Fruit fly (Drosophila melanogaster) whole organism, embryonic: ENCODE measurements around the gene CRIF.
A peak's percentile ranks its signal among the peaks of the same experiment; 100 is the strongest.

Source experiments
- B-H1 ChIP-seq: fragments of 200-800 bp; sonication (Bioruptor generic); IDR thresholded peaks from 3 replicates; pipeline ENCODE4 v1.3.6; 2022; ENCODE audit warnings: missing biosample characterization, missing genetic modification characterization
- BEAF-32 ChIP-seq: fragments of 200-800 bp; sonication (Bioruptor generic); optimal IDR thresholded peaks from 3 replicates; lab custom pipeline; 2017; ENCODE audit warnings: missing biosample characterization, missing genetic modification characterization, mild to moderate bottlenecking, moderate library complexity, missing genetic modification reagents
- BtbVII ChIP-seq: fragments of 200-800 bp; sonication (Bioruptor generic); optimal IDR thresholded peaks from 3 replicates; lab custom pipeline; 2017; ENCODE audit warnings: missing biosample characterization, mild to moderate bottlenecking, missing genetic modification characterization
- CG10209 ChIP-seq: fragments of 200-800 bp; sonication (Bioruptor generic); optimal IDR thresholded peaks from 3 replicates; lab custom pipeline; 2017; ENCODE audit warnings: missing biosample characterization, mild to moderate bottlenecking, missing genetic modification characterization, missing genetic modification reagents
- CG14050 ChIP-seq: fragments of 200-800 bp; sonication (Bioruptor generic); IDR thresholded peaks from 3 replicates; pipeline ENCODE4 v1.3.6; 2022; ENCODE audit warnings: missing biosample characterization, missing genetic modification characterization
- CG15011 ChIP-seq: fragments of 200-800 bp; sonication (Bioruptor generic); optimal IDR thresholded peaks from 3 replicates; lab custom pipeline; 2018; ENCODE audit warnings: missing biosample characterization, mild to moderate bottlenecking, missing genetic modification characterization
- CG17802 ChIP-seq: fragments of 200-800 bp; sonication (Bioruptor generic); optimal IDR thresholded peaks from 2 replicates; lab custom pipeline; 2018; ENCODE audit warnings: missing biosample characterization, mild to moderate bottlenecking, missing genetic modification characterization, moderate library complexity
- CG6175 ChIP-seq: fragments of 200-800 bp; sonication (Bioruptor generic); IDR thresholded peaks from 3 replicates; pipeline ENCODE4 v1.3.6; 2022; ENCODE audit warnings: missing biosample characterization, missing genetic modification characterization
- CG6254 ChIP-seq: fragments of 200-800 bp; sonication (Bioruptor generic); optimal IDR thresholded peaks from 3 replicates; lab custom pipeline; 2017; ENCODE audit warnings: mild to moderate bottlenecking, missing biosample characterization, missing genetic modification reagents, missing genetic modification characterization
- CG6765 ChIP-seq: fragments of 200-800 bp; sonication (Bioruptor generic); optimal IDR thresholded peaks from 3 replicates; lab custom pipeline; 2017; ENCODE audit warnings: missing biosample characterization, mild to moderate bottlenecking, missing genetic modification characterization
- CG7357 ChIP-seq: fragments of 200-800 bp; sonication (Bioruptor generic); IDR thresholded peaks from 3 replicates; pipeline ENCODE4 v1.3.6; 2022; ENCODE audit warnings: missing biosample characterization, missing genetic modification characterization
- CG8359 ChIP-seq: fragments of 200-800 bp; sonication (Bioruptor generic); optimal IDR thresholded peaks from 2 replicates; lab custom pipeline; 2017; ENCODE audit warnings: missing biosample characterization, mild to moderate bottlenecking, missing genetic modification characterization, borderline replicate concordance
- CG9437 ChIP-seq: fragments of 200-800 bp; sonication (Bioruptor generic); optimal IDR thresholded peaks from 2 replicates; lab custom pipeline; 2018; ENCODE audit warnings: missing biosample characterization, mild to moderate bottlenecking, missing genetic modification characterization
- CG9797 ChIP-seq: fragments of 200-800 bp; sonication (Bioruptor generic); optimal IDR thresholded peaks from 3 replicates; lab custom pipeline; 2018; ENCODE audit warnings: missing biosample characterization, mild to moderate bottlenecking, missing genetic modification characterization
- CTCF ChIP-seq: fragments of 200-800 bp; sonication (Bioruptor generic); optimal IDR thresholded peaks from 2 replicates; lab custom pipeline; 2017; ENCODE audit warnings: missing biosample characterization, mild to moderate bottlenecking, missing genetic modification characterization, moderate library complexity
- D19A ChIP-seq: fragments of 200-800 bp; optimal IDR thresholded peaks from 3 replicates; lab custom pipeline; 2019; ENCODE audit warnings: missing biosample characterization, mild to moderate bottlenecking, missing genetic modification characterization, moderate library complexity
- Dad ChIP-seq: fragments of 200-800 bp; sonication (Bioruptor generic); optimal IDR thresholded peaks from 3 replicates; lab custom pipeline; 2016; ENCODE audit warnings: missing biosample characterization, missing genetic modification characterization
- E2f2 ChIP-seq: fragments of 200-800 bp; sonication (Bioruptor generic); IDR thresholded peaks from 2 replicates; pipeline ENCODE4 v1.3.6; 2022; ENCODE audit warnings: missing biosample characterization, missing genetic modification characterization
- Eip74EF ChIP-seq, 2 experiments: fragments of 200-800 bp in 1 of 2; fragments of >200 bp in 1 of 2; sonication (Bioruptor generic) in 1 of 2; optimal IDR thresholded peaks; 2 replicates each; lab custom pipeline; 2017 to 2019; ENCODE audit warnings: missing biosample characterization in 2 of 2, missing genetic modification characterization in 2 of 2, mild to moderate bottlenecking in 1 of 2, moderate library complexity in 1 of 2
- Gsc ChIP-seq: fragments of 200-800 bp; sonication (Bioruptor generic); IDR thresholded peaks from 2 replicates; pipeline ENCODE4 v1.3.6; 2022; ENCODE audit warnings: missing biosample characterization, missing genetic modification characterization
- HLHmδ ChIP-seq: fragments of 200-800 bp; sonication (Bioruptor generic); optimal IDR thresholded peaks from 2 replicates; lab custom pipeline; 2018; ENCODE audit warnings: missing biosample characterization, mild to moderate bottlenecking, missing genetic modification characterization, moderate library complexity
- Hmr ChIP-seq: fragments of 200-800 bp; sonication (Bioruptor generic); optimal IDR thresholded peaks from 3 replicates; lab custom pipeline; 2017; ENCODE audit warnings: mild to moderate bottlenecking, missing biosample characterization, missing genetic modification reagents, missing genetic modification characterization
- Hmx ChIP-seq: fragments of 200-800 bp; sonication (Bioruptor generic); optimal IDR thresholded peaks from 2 replicates; lab custom pipeline; 2016; ENCODE audit warnings: missing biosample characterization, missing genetic modification characterization
- Hr3 ChIP-seq: fragments of 200-800 bp; sonication (Bioruptor generic); optimal IDR thresholded peaks from 3 replicates; lab custom pipeline; 2016; ENCODE audit warnings: missing biosample characterization, missing genetic modification characterization
- Hr39 ChIP-seq: fragments of >200 bp; optimal IDR thresholded peaks from 2 replicates; lab custom pipeline; 2017
- MBD-R2 ChIP-seq: fragments of 200-800 bp; sonication (Bioruptor generic); IDR thresholded peaks from 2 replicates; pipeline ENCODE4 v1.3.6; 2022; ENCODE audit warnings: missing biosample characterization, missing genetic modification characterization
- NC2α ChIP-seq: fragments of 200-800 bp; sonication (Bioruptor generic); optimal IDR thresholded peaks from 2 replicates; lab custom pipeline; 2016; ENCODE audit warnings: missing biosample characterization, missing genetic modification characterization
- NFAT ChIP-seq: fragments of 200-800 bp; sonication (Bioruptor generic); IDR thresholded peaks from 2 replicates; pipeline ENCODE4 v1.3.6; 2022; ENCODE audit warnings: missing biosample characterization, missing genetic modification characterization
- Taf1 ChIP-seq: fragments of 200-800 bp; sonication (Bioruptor generic); IDR thresholded peaks from 2 replicates; pipeline ENCODE4 v1.3.6; 2022; ENCODE audit warnings: missing biosample characterization, missing genetic modification characterization
- Trl ChIP-seq, 3 experiments: fragments of >200 bp in 2 of 3; fragments of 200-800 bp in 1 of 3; sonication (Bioruptor generic) in 1 of 3; optimal IDR thresholded peaks; 2 replicates in 1 of 3; 3 replicates in 2 of 3; lab custom pipeline; 2016 to 2017; ENCODE audit warnings: missing biosample characterization in 1 of 3, missing genetic modification characterization in 1 of 3
- al ChIP-seq: fragments of 200-800 bp; sonication (Bioruptor generic); IDR thresholded peaks from 2 replicates; pipeline ENCODE4 v1.3.6; 2022; ENCODE audit warnings: missing biosample characterization, missing genetic modification characterization
- ap ChIP-seq: fragments of 200-800 bp; sonication (Bioruptor generic); IDR thresholded peaks from 2 replicates; pipeline ENCODE4 v1.3.6; 2022; ENCODE audit warnings: missing biosample characterization, missing genetic modification characterization
- az2 ChIP-seq: fragments of 200-800 bp; sonication (Bioruptor generic); optimal IDR thresholded peaks from 3 replicates; lab custom pipeline; 2016; ENCODE audit warnings: missing biosample characterization, missing genetic modification characterization
- cg ChIP-seq: fragments of 200-800 bp; sonication (Bioruptor generic); optimal IDR thresholded peaks from 3 replicates; lab custom pipeline; 2019; ENCODE audit warnings: missing biosample characterization, mild to moderate bottlenecking, missing genetic modification characterization, moderate library complexity
- chif ChIP-seq, 2 experiments: fragments of 200-800 bp; sonication (Bioruptor generic); optimal IDR thresholded peaks; 3 replicates each; lab custom pipeline; 2016; ENCODE audit warnings: missing biosample characterization in 2 of 2, missing genetic modification characterization in 2 of 2
- chn ChIP-seq: fragments of 200-800 bp; sonication (Bioruptor generic); optimal IDR thresholded peaks from 2 replicates; lab custom pipeline; 2016; ENCODE audit warnings: missing biosample characterization, missing genetic modification characterization
- emc ChIP-seq: fragments of 200-800 bp; sonication (Bioruptor generic); optimal IDR thresholded peaks from 2 replicates; lab custom pipeline; 2016; ENCODE audit warnings: missing biosample characterization, missing genetic modification characterization
- eyg ChIP-seq: fragments of 200-800 bp; sonication (Bioruptor generic); optimal IDR thresholded peaks from 3 replicates; lab custom pipeline; 2016; ENCODE audit warnings: missing biosample characterization, missing genetic modification characterization
- insv ChIP-seq, 2 experiments: fragments of 200-800 bp; sonication (Bioruptor generic); optimal IDR thresholded peaks; 3 replicates each; lab custom pipeline; 2016 to 2018; ENCODE audit warnings: missing biosample characterization in 2 of 2, missing genetic modification characterization in 2 of 2
- jigr1 ChIP-seq: fragments of 200-800 bp; sonication (Bioruptor generic); IDR thresholded peaks from 3 replicates; pipeline ENCODE4 v1.3.6; 2022; ENCODE audit warnings: missing biosample characterization, missing genetic modification characterization
- knrl ChIP-seq: fragments of 200-800 bp; sonication (Bioruptor generic); IDR thresholded peaks from 3 replicates; pipeline ENCODE4 v1.3.6; 2022; ENCODE audit warnings: missing biosample characterization, missing genetic modification characterization; ENCODE audit not compliant: partially characterized antibody
- mirr ChIP-seq: fragments of 200-800 bp; sonication (Bioruptor generic); optimal IDR thresholded peaks from 3 replicates; lab custom pipeline; 2018; ENCODE audit warnings: missing biosample characterization, mild to moderate bottlenecking, missing genetic modification characterization
- pan ChIP-seq, 4 experiments: fragments of >200 bp in 3 of 4; fragments of 200-800 bp in 1 of 4; sonication (Bioruptor generic) in 1 of 4; optimal IDR thresholded peaks in 3 of 4; IDR thresholded peaks in 1 of 4; 2 replicates each; pipeline versions ENCODE4 v1.3.6 to Lab custom; 2017 to 2022; ENCODE audit warnings: missing biosample characterization in 2 of 4, missing genetic modification characterization in 2 of 4, mixed read lengths in 1 of 4
- pho ChIP-seq: fragments of 200-800 bp; sonication (Bioruptor generic); optimal IDR thresholded peaks from 2 replicates; lab custom pipeline; 2016; ENCODE audit warnings: missing biosample characterization, missing genetic modification characterization
- prd ChIP-seq, 3 experiments: fragments of >200 bp in 2 of 3; fragments of 200-800 bp in 1 of 3; sonication (Bioruptor generic) in 1 of 3; optimal IDR thresholded peaks in 2 of 3; IDR thresholded peaks in 1 of 3; 2 replicates in 2 of 3; 3 replicates in 1 of 3; pipeline versions ENCODE4 v1.3.6 to Lab custom; 2017 to 2022; ENCODE audit warnings: missing biosample characterization in 1 of 3, missing genetic modification characterization in 1 of 3
- pzg ChIP-seq: fragments of 200-800 bp; sonication (Bioruptor generic); optimal IDR thresholded peaks from 3 replicates; lab custom pipeline; 2018; ENCODE audit warnings: missing biosample characterization, mild to moderate bottlenecking, missing genetic modification characterization, moderate library complexity
- run ChIP-seq: fragments of 200-800 bp; sonication (Bioruptor generic); optimal IDR thresholded peaks from 3 replicates; lab custom pipeline; 2018; ENCODE audit warnings: missing biosample characterization, mild to moderate bottlenecking, missing genetic modification characterization
- sob ChIP-seq: fragments of 200-800 bp; sonication (Bioruptor generic); IDR thresholded peaks from 2 replicates; pipeline ENCODE4 v1.3.6; 2022; ENCODE audit warnings: missing biosample characterization, missing genetic modification characterization
- sqz ChIP-seq: fragments of 200-800 bp; sonication (Bioruptor generic); optimal IDR thresholded peaks from 3 replicates; lab custom pipeline; 2018; ENCODE audit warnings: missing biosample characterization, mild to moderate bottlenecking, missing genetic modification characterization
- stwl ChIP-seq: fragments of 200-800 bp; sonication (Bioruptor generic); optimal IDR thresholded peaks from 3 replicates; lab custom pipeline; 2018; ENCODE audit warnings: missing biosample characterization, mild to moderate bottlenecking, missing genetic modification characterization, moderate library complexity
- trem ChIP-seq: fragments of 200-800 bp; optimal IDR thresholded peaks from 3 replicates; lab custom pipeline; 2019; ENCODE audit warnings: missing biosample characterization, mild to moderate bottlenecking, missing genetic modification characterization, moderate library complexity

The CRIF gene

DNA sequence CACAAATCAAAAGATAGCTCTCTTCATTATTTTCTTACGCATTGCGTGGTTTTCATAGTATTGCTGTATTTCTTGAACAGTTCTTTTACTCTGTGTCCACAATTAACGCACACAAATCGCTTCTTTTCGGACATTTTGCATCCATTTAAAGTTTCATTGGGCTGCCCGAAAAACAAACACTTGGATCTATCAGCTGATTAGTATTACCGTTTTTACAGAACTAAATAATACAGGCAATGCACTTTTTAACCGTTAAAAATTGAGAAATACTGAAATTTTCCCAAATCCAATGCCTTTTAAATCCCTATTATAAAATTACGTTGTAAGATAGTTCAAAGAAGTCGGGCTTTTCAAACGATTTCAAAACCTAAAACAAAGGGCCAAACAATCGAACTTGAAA, 39.6 kb downstream of the CRIF start, which contains the start of gene Arv1:
TSS of gene Arv1 (minus strand) at position 226 of the 400 bp plus-strand sequence.
- TF ChIP-seq BtbVII (no peak), emc (GFP tag; lab: Kevin White, UChicago) (no peak), CG15011 (no peak), D19A (no peak), CG8359 (GFP tag; lab: Kevin White, UChicago) (no peak), pzg (GFP tag; lab: Kevin White, UChicago) (peak; percentile 44), MBD-R2 (peak; percentile 59), NC2α (no peak), Gsc (no peak), cg (GFP tag; lab: Kevin White, UChicago) (no peak), CG9797 (GFP tag; lab: Kevin White, UChicago) (peak; percentile 61), az2 (GFP tag; lab: Kevin White, UChicago) (no peak), CG10209 (GFP tag; lab: Kevin White, UChicago) (no peak), Taf1 (no peak), stwl (tag; lab: Kevin White, UChicago) (peak; percentile 57), CG7357 (GFP tag; lab: Robert Waterston, UW) (no peak), NFAT (GFP tag; lab: Robert Waterston, UW) (no peak), mirr (GFP tag; lab: Kevin White, UChicago) (no peak), ap (GFP tag; lab: Robert Waterston, UW) (no peak), CG9437 (GFP tag; lab: Kevin White, UChicago) (no peak), sob (no peak), Dad (GFP tag; lab: Kevin White, UChicago) (no peak), CG17802 (tag; lab: Kevin White, UChicago) (no peak), Hr39 (no peak), prd (optimal IDR thresholded peaks at IDR 0.05; lab: Kevin White, UChicago) (no peak), prd (GFP tag; IDR thresholded peaks at IDR 0.05; lab: Robert Waterston, UW) (no peak), insv (GFP tag; optimal IDR thresholded peaks at IDR 0.05; lab: Kevin White, UChicago) (no peak), Hr3 (GFP tag; lab: Kevin White, UChicago) (no peak), Trl (optimal IDR thresholded peaks at IDR 0.05; lab: Kevin White, UChicago) (no peak), Trl (GFP tag; optimal IDR thresholded peaks at IDR 0.05; lab: Kevin White, UChicago) (no peak), al (GFP tag; lab: Robert Waterston, UW) (no peak), chn (GFP tag; lab: Kevin White, UChicago) (no peak), run (tag; lab: Kevin White, UChicago) (no peak), CG6254 (GFP tag; lab: Kevin White, UChicago) (no peak), B-H1 (GFP tag; lab: Robert Waterston, UW) (no peak), E2f2 (peak; percentile 29; the same call in 1 of the 2 replicates), trem (tag; lab: Kevin White, UChicago) (peak; percentile 27), CTCF (GFP tag; lab: Kevin White, UChicago) (no peak), HLHmδ (GFP tag; lab: Kevin White, UChicago) (no peak), Hmr (no peak), Eip74EF (GFP tag; optimal IDR thresholded peaks at IDR 0.05; lab: Kevin White, UChicago) (no peak), chif (GFP tag; optimal IDR thresholded peaks at IDR 0.05; lab: Kevin White, UChicago) (no peak), eyg (GFP tag; lab: Kevin White, UChicago) (no peak), CG14050 (GFP tag; lab: Robert Waterston, UW) (no peak), knrl (GFP tag; lab: Robert Waterston, UW) (no peak), BEAF-32 (GFP tag; lab: Kevin White, UChicago) (peak; percentile 9), jigr1 (GFP tag; lab: Robert Waterston, UW) (no peak), Hmx (GFP tag; lab: Kevin White, UChicago) (no peak), pho (GFP tag; lab: Kevin White, UChicago) (no peak), CG6765 (GFP tag; lab: Kevin White, UChicago) (no peak), pan (optimal IDR thresholded peaks at IDR 0.05; lab: Kevin White, UChicago) (no peak), pan (GFP tag; optimal IDR thresholded peaks at IDR 0.05 in 1 of 2, IDR thresholded peaks at IDR 0.05 in 1 of 2) (no peak), CG6175 (GFP tag; lab: Robert Waterston, UW) (no peak), sqz (GFP tag; lab: Kevin White, UChicago) (no peak)
